Fruit fly (Drosophila melanogaster): ENCODE results near the gene CG14238.

CG14238 gene

dm6 chr3R:26409780-26410179 is 48.3 kb upstream of the CG14238 start (continued):
- TF ChIP-seq CG15011 (GFP tag; optimal IDR thresholded peaks at IDR 0.05) (no peak), CG4360 (GFP tag; IDR thresholded peaks at IDR 0.05) (no peak), hb (GFP tag; IDR thresholded peaks at IDR 0.05; ENCODE audit: partially characterized antibody) (no peak), ERR (GFP tag; optimal IDR thresholded peaks at IDR 0.05) (no peak), CG3407 (GFP tag; optimal IDR thresholded peaks at IDR 0.05) (no peak), maf-S (GFP tag; optimal IDR thresholded peaks at IDR 0.05) (no peak), Eip74EF (GFP tag; optimal IDR thresholded peaks at IDR 0.05) (no peak), CG10462 (GFP tag; optimal IDR thresholded peaks at IDR 0.05) (no peak), CG8388 (GFP tag; optimal IDR thresholded peaks at IDR 0.05) (no peak), Adf1 (GFP tag; IDR thresholded peaks at IDR 0.05) (no peak), CG15696 (tag; optimal IDR thresholded peaks at IDR 0.05) (no peak), CG14014 (GFP tag; IDR thresholded peaks at IDR 0.05) (no peak), Oaz (GFP tag; IDR thresholded peaks at IDR 0.05) (no peak), CG10209 (GFP tag; optimal IDR thresholded peaks at IDR 0.05) (no peak), BEAF-32 (GFP tag; optimal IDR thresholded peaks at IDR 0.05) (no peak), klu (GFP tag; IDR thresholded peaks at IDR 0.05) (no peak), wor (GFP tag; IDR thresholded peaks at IDR 0.05) (no peak), CG5953 (GFP tag; IDR thresholded peaks at IDR 0.05) (no peak), E2f1 (GFP tag; IDR thresholded peaks at IDR 0.05) (peak; percentile 45; the same call in 1 of the 2 replicates), CG12391 (tag; optimal IDR thresholded peaks at IDR 0.05) (no peak), Lim3 (GFP tag; IDR thresholded peaks at IDR 0.05) (no peak), sc (optimal IDR thresholded peaks at IDR 0.05) (no peak), sc (GFP tag; optimal IDR thresholded peaks at IDR 0.05) (no peak), Aef1 (GFP tag; IDR thresholded peaks at IDR 0.05) (no peak), dmrt11E (tag; optimal IDR thresholded peaks at IDR 0.05) (no peak), HHEX (GFP tag; optimal IDR thresholded peaks at IDR 0.05) (peak; percentile 20), so (GFP tag; IDR thresholded peaks at IDR 0.05) (no peak), Six4 (GFP tag; optimal IDR thresholded peaks at IDR 0.05) (no peak), CG8089 (GFP tag; optimal IDR thresholded peaks at IDR 0.05) (no peak), CG11504 (tag; optimal IDR thresholded peaks at IDR 0.05) (peak; percentile 62), Oli (tag; optimal IDR thresholded peaks at IDR 0.05) (no peak), Fer1 (GFP tag; optimal IDR thresholded peaks at IDR 0.05) (no peak), Dad (GFP tag; optimal IDR thresholded peaks at IDR 0.05) (no peak), CHES-1-like (GFP tag; optimal IDR thresholded peaks at IDR 0.05) (no peak), zen2 (GFP tag; IDR thresholded peaks at IDR 0.05; ENCODE audit: partially characterized antibody) (no peak), hkb (optimal IDR thresholded peaks at IDR 0.05) (no peak), hkb (GFP tag; IDR thresholded peaks at IDR 0.05) (no peak), twi (tag; optimal IDR thresholded peaks at IDR 0.05) (no peak), gcm2 (GFP tag; optimal IDR thresholded peaks at IDR 0.05) (no peak), jing (GFP tag; optimal IDR thresholded peaks at IDR 0.05) (no peak), Ravus (GFP tag; IDR thresholded peaks at IDR 0.05) (no peak), CG8359 (GFP tag; optimal IDR thresholded peaks at IDR 0.05; ENCODE audit: borderline replicate concordance) (no peak), kni (GFP tag; optimal IDR thresholded peaks at IDR 0.05) (no peak), CG3726 (GFP tag; IDR thresholded peaks at IDR 0.05) (no peak), CG14710 (tag; optimal IDR thresholded peaks at IDR 0.05) (no peak), zen (tag; optimal IDR thresholded peaks at IDR 0.05) (no peak), CG18599 (GFP tag; optimal IDR thresholded peaks at IDR 0.05) (peak; percentile 30), abd-A (tag; optimal IDR thresholded peaks at IDR 0.05) (no peak), Sox102F (GFP tag; optimal IDR thresholded peaks at IDR 0.05) (no peak), CG6254 (GFP tag; optimal IDR thresholded peaks at IDR 0.05) (no peak), corto (GFP tag; optimal IDR thresholded peaks at IDR 0.05) (no peak), eve (GFP tag; optimal IDR thresholded peaks at IDR 0.05) (no peak)

Measured in whole organism, embryonic.